Worm (Caenorhabditis elegans): ENCODE measurements around the gene B0496.1.

B0496.1 gene

ce11 chrIV:7486201-7486947 is 40.3 kb downstream of the B0496.1 start, which contains the start of the genes his-61 and his-62 (continued):
- TF ChIP-seq ztf-18 (tag; optimal IDR thresholded peaks at IDR 0.05) (peak; percentile 29), attf-6 (GFP tag; IDR thresholded peaks at IDR 0.05) (peak; percentile 80; the same call in 1 of the 2 replicates), ceh-27 (GFP tag; optimal IDR thresholded peaks at IDR 0.05) (no peak), ceh-58 (GFP tag; IDR thresholded peaks at IDR 0.05) (no peak), ztf-6 (GFP tag; IDR thresholded peaks at IDR 0.05) (no peak), lin-35 (GFP tag; optimal IDR thresholded peaks at IDR 0.05) (no peak), egrh-3 (GFP tag; IDR thresholded peaks at IDR 0.05) (no peak), rpc-1 (optimal IDR thresholded peaks at IDR 0.05) (no peak), rpc-1 (tag; optimal IDR thresholded peaks at IDR 0.05) (no peak), lin-26 (GFP tag; IDR thresholded peaks at IDR 0.05) (peak; percentile 92), Y95B8A.8 (GFP tag; IDR thresholded peaks at IDR 0.05) (0 out of 2 replicates have a peak, but pooled peaks have one; percentile 70), egl-44 (GFP tag; IDR thresholded peaks at IDR 0.05) (0 out of 2 replicates have a peak, but pooled peaks have one; percentile 58), somi-1 (GFP tag; optimal IDR thresholded peaks at IDR 0.05) (no peak), unc-62 (GFP tag; optimal IDR thresholded peaks at IDR 0.05) (no peak), snpc-4 (GFP tag; optimal IDR thresholded peaks at IDR 0.05) (no peak), snpc-4 (tag; optimal IDR thresholded peaks at IDR 0.05) (peak; percentile 4 to 74 (median 61)), hsf-1 (GFP tag; IDR thresholded peaks at IDR 0.05) (peak; percentile 15; the same call in 1 of the 2 replicates), lin-54 (GFP tag; optimal IDR thresholded peaks at IDR 0.05) (no peak), snpc-1.3 (tag; optimal IDR thresholded peaks at IDR 0.05; ENCODE audit: insufficient read depth) (no peak), madf-6 (GFP tag; IDR thresholded peaks at IDR 0.05) (0 out of 2 replicates have a peak, but pooled peaks have one; percentile 38), nhr-80 (tag; optimal IDR thresholded peaks at IDR 0.05) (peak; percentile 73), tbx-9 (tag; optimal IDR thresholded peaks at IDR 0.05; ENCODE audit: borderline replicate concordance) (no peak), aptf-2 (GFP tag; conservative IDR thresholded peaks at IDR 0.05) (peak; percentile 87), lsl-1 (GFP tag; optimal IDR thresholded peaks at IDR 0.05) (peak; percentile 43), pbrm-1 (GFP tag; IDR thresholded peaks at IDR 0.05) (peak; percentile 63; the same call in 1 of the 2 replicates), B0336.3 (GFP tag; IDR thresholded peaks at IDR 0.05) (peak; percentile 46; the same call in 1 of the 2 replicates), F57A8.1 (GFP tag; optimal IDR thresholded peaks at IDR 0.05) (no peak), lin-40 (tag; optimal IDR thresholded peaks at IDR 0.05) (no peak), tlf-1 (GFP tag; optimal IDR thresholded peaks at IDR 0.05) (peak; percentile 23), D2030.7 (GFP tag; IDR thresholded peaks at IDR 0.05) (peak; percentile 68), K12H6.12 (tag; optimal IDR thresholded peaks at IDR 0.05) (no peak), F37B4.10 (GFP tag; IDR thresholded peaks at IDR 0.05) (no peak), ekl-4 (GFP tag; IDR thresholded peaks at IDR 0.05) (peak; percentile 39), nfya-1 (tag; optimal IDR thresholded peaks at IDR 0.05; ENCODE audit: borderline replicate concordance, insufficient read depth) (no peak), cebp-1 (GFP tag; IDR thresholded peaks at IDR 0.05) (no peak), cebp-1 (tag; optimal IDR thresholded peaks at IDR 0.05) (peak; percentile 6), madf-8 (GFP tag; conservative IDR thresholded peaks at IDR 0.05) (0 out of 2 replicates have a peak, but pooled peaks have one; percentile 26), ceh-40 (GFP tag; IDR thresholded peaks at IDR 0.05) (no peak)

All from whole organism, young adult.